Worm (Caenorhabditis elegans) whole organism, L4 larva: ENCODE data around the gene srw-107.
A peak's percentile ranks its signal among the peaks of the same experiment; 100 is the strongest.

Experiments used
- ama-1 ChIP-seq: fragments of 150-350 bp; optimal IDR thresholded peaks from 2 replicates; lab custom pipeline; 2014; ENCODE audit warnings: inconsistent platforms, mixed read lengths
- ceh-82 ChIP-seq: sonication (generic microtip); optimal IDR thresholded peaks from 2 replicates; lab custom pipeline; 2017; ENCODE audit warnings: missing biosample characterization, missing genetic modification characterization
- hlh-11 ChIP-seq: fragments of 200-800 bp; sonication (Bioruptor generic); optimal IDR thresholded peaks from 2 replicates; lab custom pipeline; 2018; ENCODE audit warnings: mild to moderate bottlenecking, missing genetic modification characterization, missing compliant biosample characterization
- nhr-28 ChIP-seq: fragments of 150-350 bp; optimal IDR thresholded peaks from 2 replicates; lab custom pipeline; 2014; ENCODE audit warnings: missing biosample characterization, missing genetic modification characterization

DNA sequence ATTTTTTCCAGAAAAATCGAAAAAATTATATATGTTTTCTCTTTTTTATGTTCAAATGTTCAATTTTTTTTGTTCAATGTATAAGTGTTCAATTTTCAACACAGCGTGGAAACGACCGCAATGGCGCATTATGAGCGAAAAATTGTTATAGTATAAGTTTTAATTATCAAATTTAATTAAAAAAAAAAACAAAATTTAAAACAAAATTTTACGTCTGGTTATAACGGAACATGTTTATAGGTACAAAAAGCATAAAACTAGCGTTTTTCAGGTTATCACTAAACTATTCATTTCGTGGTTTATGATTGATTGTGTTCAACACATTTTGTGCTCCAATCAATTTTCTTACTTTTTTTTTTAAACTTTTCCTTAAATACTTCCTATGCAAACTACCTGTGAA, 32.1 kb downstream of the srw-107 start, which contains the start of gene nhr-106:
- TF ChIP-seq ama-1 (lab: Kevin White, UChicago) = no peak
- TF ChIP-seq hlh-11 (tag; lab: Kevin White, UChicago) = no peak
- TF ChIP-seq nhr-28 (tag; lab: Kevin White, UChicago) = peak; percentile 78
- TF ChIP-seq ceh-82 (tag; lab: Kevin White, UChicago) = no peak
